Fruit fly (Drosophila melanogaster): Measurements from ENCODE around the gene CG11368.

- no peak for TF ChIP-seq usp (GFP tag; optimal IDR thresholded peaks at IDR 0.05)
- no peak for TF ChIP-seq EcR (GFP tag; optimal IDR thresholded peaks at IDR 0.05)
- no peak for TF ChIP-seq pan (optimal IDR thresholded peaks at IDR 0.05)
These were observed 23.3 kb downstream of the CG11368 start for dm6 chrX:7475204-7475759.
